Fruit fly (Drosophila melanogaster) whole organism, prepupa: Measurements from ENCODE around the gene CG11241.

Experiments
- Blimp-1 ChIP-seq: fragments of 200-800 bp; sonication (Bioruptor generic); optimal IDR thresholded peaks from 3 replicates; lab custom pipeline; 2017; ENCODE audit warnings: missing biosample characterization, missing genetic modification characterization, mild to moderate bottlenecking, moderate library complexity, missing genetic modification reagents
- CG10631 ChIP-seq: fragments of 200-800 bp; sonication (Bioruptor generic); optimal IDR thresholded peaks from 2 replicates; lab custom pipeline; 2016; ENCODE audit warnings: missing biosample characterization, missing genetic modification characterization
- CG10669 ChIP-seq: fragments of 200-800 bp; sonication (Bioruptor generic); optimal IDR thresholded peaks from 3 replicates; lab custom pipeline; 2018; ENCODE audit warnings: missing biosample characterization, mild to moderate bottlenecking, missing genetic modification characterization, moderate library complexity
- CG11294 ChIP-seq: fragments of 200-800 bp; sonication (Bioruptor generic); IDR thresholded peaks from 2 replicates; pipeline ENCODE4 v1.3.6; 2022; ENCODE audit warnings: missing biosample characterization, missing genetic modification characterization
- CG11762 ChIP-seq: fragments of 200-800 bp; sonication (Bioruptor generic); optimal IDR thresholded peaks from 3 replicates; lab custom pipeline; 2016; ENCODE audit warnings: missing biosample characterization, missing genetic modification characterization; ENCODE audit not compliant: insufficient read depth
- CG11902 ChIP-seq: fragments of 200-800 bp; sonication (Bioruptor generic); optimal IDR thresholded peaks from 3 replicates; lab custom pipeline; 2016; ENCODE audit warnings: missing biosample characterization, missing genetic modification characterization
- CG15336 ChIP-seq: fragments of 200-800 bp; sonication (Bioruptor generic); IDR thresholded peaks from 2 replicates; pipeline ENCODE4 v1.3.6; 2022; ENCODE audit warnings: missing biosample characterization, missing genetic modification characterization
- CG16779 ChIP-seq: fragments of 200-800 bp; sonication (Bioruptor generic); optimal IDR thresholded peaks from 3 replicates; lab custom pipeline; 2017; ENCODE audit warnings: missing biosample characterization, mild to moderate bottlenecking, missing genetic modification characterization
- CG31627 ChIP-seq: fragments of 200-800 bp; sonication (Bioruptor generic); optimal IDR thresholded peaks from 3 replicates; lab custom pipeline; 2016; ENCODE audit warnings: missing biosample characterization, missing genetic modification characterization
- CG32006 ChIP-seq: fragments of 200-800 bp; sonication (Bioruptor generic); optimal IDR thresholded peaks from 3 replicates; lab custom pipeline; 2017; ENCODE audit warnings: missing biosample characterization, mild to moderate bottlenecking, missing genetic modification characterization
- CG34406 ChIP-seq: fragments of 200-800 bp; sonication (Bioruptor generic); optimal IDR thresholded peaks from 3 replicates; lab custom pipeline; 2016; ENCODE audit warnings: missing biosample characterization, missing genetic modification characterization
- CG3919 ChIP-seq: fragments of 200-800 bp; sonication (Bioruptor generic); optimal IDR thresholded peaks from 3 replicates; lab custom pipeline; 2016; ENCODE audit warnings: missing biosample characterization, missing genetic modification characterization
- CG4318 ChIP-seq: fragments of 200-800 bp; sonication (Bioruptor generic); optimal IDR thresholded peaks from 3 replicates; lab custom pipeline; 2017; ENCODE audit warnings: missing biosample characterization, mild to moderate bottlenecking, missing genetic modification characterization
- CG6163 ChIP-seq: fragments of 200-800 bp; sonication (Bioruptor generic); IDR thresholded peaks from 3 replicates; pipeline ENCODE4 v1.3.6; 2022; ENCODE audit warnings: missing biosample characterization, missing genetic modification characterization
- CG6276 ChIP-seq: fragments of 200-800 bp; sonication (Bioruptor generic); optimal IDR thresholded peaks from 2 replicates; lab custom pipeline; 2017; ENCODE audit warnings: missing biosample characterization, mild to moderate bottlenecking, missing genetic modification characterization
- CG6808 ChIP-seq: fragments of 200-800 bp; sonication (Bioruptor generic); optimal IDR thresholded peaks from 3 replicates; lab custom pipeline; 2017; ENCODE audit warnings: missing biosample characterization, missing genetic modification characterization, mild to moderate bottlenecking, moderate library complexity, missing genetic modification reagents
- CG7368 ChIP-seq: fragments of 200-800 bp; sonication (Bioruptor generic); optimal IDR thresholded peaks from 3 replicates; lab custom pipeline; 2016; ENCODE audit warnings: missing biosample characterization, missing genetic modification characterization
- CG8119 ChIP-seq: fragments of 200-800 bp; sonication (Bioruptor generic); IDR thresholded peaks from 3 replicates; pipeline ENCODE4 v1.3.6; 2022; ENCODE audit warnings: missing biosample characterization, missing genetic modification characterization
- CG8319 ChIP-seq: fragments of 200-800 bp; sonication (Bioruptor generic); optimal IDR thresholded peaks from 3 replicates; lab custom pipeline; 2016; ENCODE audit warnings: missing biosample characterization, missing genetic modification characterization
- CG8632 ChIP-seq: fragments of 200-800 bp; sonication (Bioruptor generic); optimal IDR thresholded peaks from 3 replicates; lab custom pipeline; 2016; ENCODE audit warnings: missing biosample characterization, missing genetic modification characterization
- CG9139 ChIP-seq: fragments of 200-800 bp; sonication (Bioruptor generic); optimal IDR thresholded peaks from 3 replicates; lab custom pipeline; 2017; ENCODE audit warnings: missing biosample characterization, mild to moderate bottlenecking, missing genetic modification characterization
- Eip78C ChIP-seq: fragments of 200-800 bp; sonication (Bioruptor generic); peaks from one replicate; lab custom pipeline; 2016; ENCODE audit warnings: missing biosample characterization, missing genetic modification characterization
- Eip93F ChIP-seq: fragments of 200-800 bp; sonication (Bioruptor generic); optimal IDR thresholded peaks from 2 replicates; lab custom pipeline; 2016; ENCODE audit warnings: missing biosample characterization, mild to moderate bottlenecking, missing genetic modification characterization
- Ets21C ChIP-seq: fragments of 200-800 bp; sonication (Bioruptor generic); optimal IDR thresholded peaks from 3 replicates; lab custom pipeline; 2016; ENCODE audit warnings: missing biosample characterization, missing genetic modification characterization
- Ets96B ChIP-seq: fragments of 200-800 bp; optimal IDR thresholded peaks from 2 replicates; lab custom pipeline; 2019; ENCODE audit warnings: missing biosample characterization, mild to moderate bottlenecking, missing genetic modification characterization, moderate library complexity
- Gug ChIP-seq: fragments of 200-800 bp; sonication (Bioruptor generic); IDR thresholded peaks from 2 replicates; pipeline ENCODE4 v1.3.6; 2022; ENCODE audit warnings: missing biosample characterization, missing genetic modification characterization
- Hr38 ChIP-seq: sonication (Bioruptor generic); optimal IDR thresholded peaks from 2 replicates; lab custom pipeline; 2016; ENCODE audit warnings: missing biosample characterization, missing genetic modification characterization
- Hr39 ChIP-seq: fragments of 200-800 bp; sonication (Bioruptor generic); optimal IDR thresholded peaks from 2 replicates; lab custom pipeline; 2016; ENCODE audit warnings: missing biosample characterization, missing genetic modification characterization
- Hr4 ChIP-seq: fragments of 200-800 bp; sonication (Bioruptor generic); optimal IDR thresholded peaks from 3 replicates; lab custom pipeline; 2016; ENCODE audit warnings: missing biosample characterization, missing genetic modification characterization
- Lpt ChIP-seq: fragments of 200-800 bp; sonication (Bioruptor generic); optimal IDR thresholded peaks from 3 replicates; lab custom pipeline; 2016; ENCODE audit warnings: missing biosample characterization, missing genetic modification characterization
- Sox14 ChIP-seq: fragments of 200-800 bp; sonication (Bioruptor generic); optimal IDR thresholded peaks from 3 replicates; lab custom pipeline; 2016; ENCODE audit warnings: missing biosample characterization, missing genetic modification characterization
- Sox15 ChIP-seq: fragments of 200-800 bp; sonication (Bioruptor generic); optimal IDR thresholded peaks from 3 replicates; lab custom pipeline; 2016; ENCODE audit warnings: missing biosample characterization, missing genetic modification characterization
- achi ChIP-seq: fragments of 200-800 bp; sonication (Bioruptor generic); optimal IDR thresholded peaks from 3 replicates; lab custom pipeline; 2016; ENCODE audit warnings: missing biosample characterization, missing genetic modification characterization
- acj6 ChIP-seq: fragments of 200-800 bp; sonication (Bioruptor generic); optimal IDR thresholded peaks from 3 replicates; lab custom pipeline; 2016; ENCODE audit warnings: missing biosample characterization, missing genetic modification characterization
- cyc ChIP-seq: fragments of 200-800 bp; sonication (Bioruptor generic); optimal IDR thresholded peaks from 3 replicates; lab custom pipeline; 2016; ENCODE audit warnings: missing biosample characterization, missing genetic modification characterization
- eg ChIP-seq: fragments of 200-800 bp; sonication (Bioruptor generic); IDR thresholded peaks from 3 replicates; pipeline ENCODE4 v1.3.6; 2022; ENCODE audit warnings: missing biosample characterization, missing genetic modification characterization
- fd59A ChIP-seq: fragments of 200-800 bp; sonication (Bioruptor generic); optimal IDR thresholded peaks from 2 replicates; lab custom pipeline; 2017; ENCODE audit warnings: missing biosample characterization, mild to moderate bottlenecking, missing genetic modification characterization, missing genetic modification reagents
- fd85E ChIP-seq: fragments of 200-800 bp; sonication (Bioruptor generic); optimal IDR thresholded peaks from 3 replicates; lab custom pipeline; 2016; ENCODE audit warnings: missing biosample characterization, missing genetic modification characterization
- fkh ChIP-seq: fragments of 200-800 bp; sonication (Bioruptor generic); optimal IDR thresholded peaks from 3 replicates; lab custom pipeline; 2017; ENCODE audit warnings: missing biosample characterization, mild to moderate bottlenecking, missing genetic modification characterization, moderate library complexity
- net ChIP-seq: fragments of 200-800 bp; sonication (Bioruptor generic); optimal IDR thresholded peaks from 3 replicates; lab custom pipeline; 2016; ENCODE audit warnings: missing biosample characterization, missing genetic modification characterization
- pdm3 ChIP-seq: fragments of 200-800 bp; sonication (Bioruptor generic); optimal IDR thresholded peaks from 3 replicates; lab custom pipeline; 2016; ENCODE audit warnings: missing biosample characterization, missing genetic modification characterization
- salr ChIP-seq, 2 experiments: fragments of 200-800 bp; sonication (Bioruptor generic); optimal IDR thresholded peaks; 3 replicates each; lab custom pipeline; 2016 to 2018; ENCODE audit warnings: missing biosample characterization in 2 of 2, missing genetic modification characterization in 2 of 2, mild to moderate bottlenecking in 1 of 2
- spab ChIP-seq: fragments of 200-800 bp; sonication (Bioruptor generic); optimal IDR thresholded peaks from 2 replicates; lab custom pipeline; 2017; ENCODE audit warnings: missing biosample characterization, mild to moderate bottlenecking, missing genetic modification characterization, missing genetic modification reagents
- ss ChIP-seq, 2 experiments: fragments of 200-800 bp; sonication (Bioruptor generic); optimal IDR thresholded peaks; 2 replicates in 1 of 2; 3 replicates in 1 of 2; lab custom pipeline; 2017 to 2018; ENCODE audit warnings: mild to moderate bottlenecking in 2 of 2, missing biosample characterization in 2 of 2, missing genetic modification characterization in 2 of 2, moderate library complexity in 1 of 2
- vri ChIP-seq: fragments of 200-800 bp; sonication (Bioruptor generic); optimal IDR thresholded peaks from 3 replicates; lab custom pipeline; 2016; ENCODE audit warnings: missing biosample characterization, mild to moderate bottlenecking, missing genetic modification characterization

Gene CG11241

dm6 chr3L:22742121-22742531, 3.9 kb upstream of the CG11241 start (continued):
- 0 out of 3 replicates have a peak, but pooled peaks have one; percentile 26 for TF ChIP-seq eg (GFP tag; lab: Robert Waterston, UW)
- no peak for TF ChIP-seq CG6163 (GFP tag; lab: Robert Waterston, UW)
- no peak for TF ChIP-seq CG32006 (GFP tag; lab: Kevin White, UChicago)
- TF ChIP-seq Ets96B (tag; lab: Kevin White, UChicago): no peak
- TF ChIP-seq Eip93F (GFP tag; lab: Kevin White, UChicago): no peak
- TF ChIP-seq Ets21C (GFP tag; lab: Kevin White, UChicago): no peak
- TF ChIP-seq CG11902 (GFP tag; lab: Kevin White, UChicago): no peak
- no peak for TF ChIP-seq ss (GFP tag; optimal IDR thresholded peaks at IDR 0.05; lab: Kevin White, UChicago)
- TF ChIP-seq Sox14 (GFP tag; lab: Kevin White, UChicago): no peak
- no peak for TF ChIP-seq Hr38 (GFP tag; lab: Kevin White, UChicago)
- no peak for TF ChIP-seq CG10669 (GFP tag; lab: Kevin White, UChicago)
- no peak for TF ChIP-seq Gug (GFP tag; lab: Robert Waterston, UW)
- no peak for TF ChIP-seq vri (GFP tag; lab: Kevin White, UChicago)
- no peak for TF ChIP-seq Blimp-1 (GFP tag; lab: Kevin White, UChicago)
- TF ChIP-seq fd59A (GFP tag; lab: Kevin White, UChicago): no peak

- no peak for TF ChIP-seq Hr38 (GFP tag; lab: Kevin White, UChicago)
- peak; percentile 43 for TF ChIP-seq CG9139 (GFP tag; lab: Kevin White, UChicago)
- TF ChIP-seq Sox14 (GFP tag; lab: Kevin White, UChicago): peak; percentile 81
- no peak for TF ChIP-seq spab (GFP tag; lab: Kevin White, UChicago)
- TF ChIP-seq Eip93F (GFP tag; lab: Kevin White, UChicago): peak; percentile 75
- TF ChIP-seq Lpt: peak; percentile 46
- TF ChIP-seq achi (GFP tag; lab: Kevin White, UChicago): peak; percentile 86
- peak in 1 of 2 experiments; percentile 83 for TF ChIP-seq ss (GFP tag; optimal IDR thresholded peaks at IDR 0.05; lab: Kevin White, UChicago)
- peak; percentile 93 for TF ChIP-seq Eip78C (GFP tag; lab: Kevin White, UChicago)
- TF ChIP-seq CG6163 (GFP tag; lab: Robert Waterston, UW): peak; percentile 86
- TF ChIP-seq Hr39 (GFP tag; lab: Kevin White, UChicago): peak; percentile 83
- TF ChIP-seq Ets21C (GFP tag; lab: Kevin White, UChicago): peak; percentile 83
- TF ChIP-seq CG10669 (GFP tag; lab: Kevin White, UChicago): peak; percentile 83
- peak; percentile 85 for TF ChIP-seq pdm3 (GFP tag; lab: Kevin White, UChicago)
- TF ChIP-seq cyc: peak; percentile 85
- TF ChIP-seq CG16779 (tag; lab: Kevin White, UChicago): peak; percentile 57
- peak; percentile 84 for TF ChIP-seq CG8632 (GFP tag; lab: Kevin White, UChicago)
- peak; percentile 82 for TF ChIP-seq CG11762 (GFP tag; lab: Kevin White, UChicago)
- peak; percentile 85 for TF ChIP-seq Hr4 (GFP tag; lab: Kevin White, UChicago)
- peak; percentile 84 for TF ChIP-seq fd59A (GFP tag; lab: Kevin White, UChicago)
- peak; percentile 83 for TF ChIP-seq Sox15
- peak; percentile 89 for TF ChIP-seq CG31627 (GFP tag; lab: Kevin White, UChicago)
- TF ChIP-seq CG34406 (GFP tag; lab: Kevin White, UChicago): peak; percentile 86
- TF ChIP-seq CG8319 (GFP tag; lab: Kevin White, UChicago): peak; percentile 72
- peak; percentile 72 for TF ChIP-seq Blimp-1 (GFP tag; lab: Kevin White, UChicago)
- peak; percentile 85 for TF ChIP-seq CG32006 (GFP tag; lab: Kevin White, UChicago)
- peak; percentile 81 for TF ChIP-seq CG4318 (GFP tag; lab: Kevin White, UChicago)
- no peak for TF ChIP-seq CG6276 (GFP tag; lab: Kevin White, UChicago)
- peak; percentile 76 for TF ChIP-seq Ets96B (tag; lab: Kevin White, UChicago)
- TF ChIP-seq eg (GFP tag; lab: Robert Waterston, UW): peak; percentile 84
- TF ChIP-seq Gug (GFP tag; lab: Robert Waterston, UW): peak; percentile 75
- peak; percentile 89 for TF ChIP-seq CG3919 (GFP tag; lab: Kevin White, UChicago)
- peak; percentile 58 to 91 for TF ChIP-seq salr (GFP tag; optimal IDR thresholded peaks at IDR 0.05; lab: Kevin White, UChicago)
- TF ChIP-seq net (GFP tag; lab: Kevin White, UChicago): peak; percentile 72
- TF ChIP-seq CG11294 (GFP tag; lab: Robert Waterston, UW): peak; percentile 82
- peak; percentile 93 for TF ChIP-seq fkh (GFP tag; lab: Kevin White, UChicago)
- TF ChIP-seq CG7368 (GFP tag; lab: Kevin White, UChicago): peak; percentile 72
- peak; percentile 86 for TF ChIP-seq acj6
- TF ChIP-seq CG6808: peak; percentile 68
- TF ChIP-seq CG8119 (GFP tag; lab: Robert Waterston, UW): peak; percentile 70
- TF ChIP-seq fd85E (GFP tag; lab: Kevin White, UChicago): peak; percentile 59
- peak; percentile 93 for TF ChIP-seq CG10631
- peak; percentile 63 for TF ChIP-seq CG15336 (GFP tag; lab: Robert Waterston, UW)
- peak; percentile 84 for TF ChIP-seq vri (GFP tag; lab: Kevin White, UChicago)
Measured at dm6 chr3L:22741389-22742120, 3.3 kb upstream of the CG11241 start, which contains the start of gene CG7369. Gene CG7369, plus strand, starts transcription at chr3L:22741793.
